Fruit fly (Drosophila melanogaster): Measurements from ENCODE around the gene Hr39.

dm6 chr2L:21243964-21244466 is 7.0 kb downstream of the Hr39 start:
- TF ChIP-seq N (GFP tag; optimal IDR thresholded peaks at IDR 0.05) = no peak
- TF ChIP-seq sage (GFP tag; optimal IDR thresholded peaks at IDR 0.05) = peak; percentile 6
- TF ChIP-seq tai (GFP tag; optimal IDR thresholded peaks at IDR 0.05) = no peak
- TF ChIP-seq Abd-B (GFP tag; optimal IDR thresholded peaks at IDR 0.05) = no peak
- TF ChIP-seq pan (optimal IDR thresholded peaks at IDR 0.05) = no peak
- no peak for TF ChIP-seq sv (GFP tag; optimal IDR thresholded peaks at IDR 0.05)
- peak; percentile 49 for TF ChIP-seq fru (GFP tag; optimal IDR thresholded peaks at IDR 0.05)
- no peak for TF ChIP-seq Dfd (GFP tag; optimal IDR thresholded peaks at IDR 0.05)
- TF ChIP-seq psq (GFP tag; optimal IDR thresholded peaks at IDR 0.05) = peak; percentile 96

Data from whole organism, wandering third instar larva.